Worm (Caenorhabditis elegans) whole organism, mixed stage, embryonic: Measurements from ENCODE around the gene F01F1.11.
A peak's percentile ranks its signal among the peaks of the same experiment; 100 is the strongest.

Experiments used
- M03D4.4 ChIP-seq: sonication (generic microtip); optimal IDR thresholded peaks from 2 replicates; lab custom pipeline; 2017; ENCODE audit warnings: mild to moderate bottlenecking, missing genetic modification characterization, missing compliant biosample characterization
- bed-3 ChIP-seq: fragments of 200-800 bp; sonication (Bioruptor generic); optimal IDR thresholded peaks from 3 replicates; lab custom pipeline; 2018; ENCODE audit warnings: mild to moderate bottlenecking, missing genetic modification characterization, moderate library complexity, missing compliant biosample characterization
- blmp-1 ChIP-seq: fragments of 150-350 bp; optimal IDR thresholded peaks from 2 replicates; lab custom pipeline; 2014; ENCODE audit warnings: missing biosample characterization, missing genetic modification characterization
- ceh-39 ChIP-seq: fragments of 150-350 bp; optimal IDR thresholded peaks from 2 replicates; lab custom pipeline; 2014; ENCODE audit warnings: missing biosample characterization, missing genetic modification characterization
- ceh-43 ChIP-seq: fragments of 200-800 bp; sonication (Bioruptor generic); optimal IDR thresholded peaks from 2 replicates; lab custom pipeline; 2018; ENCODE audit warnings: mild to moderate bottlenecking, missing genetic modification characterization, moderate library complexity, missing compliant biosample characterization
- ceh-83 ChIP-seq: fragments of 200-800 bp; sonication (Bioruptor generic); optimal IDR thresholded peaks from 2 replicates; lab custom pipeline; 2018; ENCODE audit warnings: mild to moderate bottlenecking, missing genetic modification characterization, missing compliant biosample characterization
- ces-1 ChIP-seq: fragments of 150-350 bp; optimal IDR thresholded peaks from 2 replicates; lab custom pipeline; 2014; ENCODE audit warnings: missing biosample characterization, missing genetic modification reagents, missing genetic modification characterization
- cnd-1 ChIP-seq: fragments of 200-800 bp; sonication (Bioruptor generic); optimal IDR thresholded peaks from 2 replicates; lab custom pipeline; 2018; ENCODE audit warnings: mild to moderate bottlenecking, missing genetic modification characterization, missing compliant biosample characterization
- elt-1 ChIP-seq: sonication (generic microtip); optimal IDR thresholded peaks from 2 replicates; lab custom pipeline; 2017; ENCODE audit warnings: missing genetic modification characterization, mild to moderate bottlenecking, missing compliant biosample characterization, antibody characterized with exemption, moderate library complexity, borderline replicate concordance; ENCODE audit not compliant: insufficient read depth
- flh-1 ChIP-seq: fragments of 200-800 bp; sonication (Bioruptor generic); optimal IDR thresholded peaks from 2 replicates; lab custom pipeline; 2018; ENCODE audit warnings: mild to moderate bottlenecking, missing genetic modification characterization, moderate library complexity, missing compliant biosample characterization
- ham-2 ChIP-seq: fragments of 200-800 bp; sonication (Bioruptor generic); optimal IDR thresholded peaks from 2 replicates; lab custom pipeline; 2018; ENCODE audit warnings: mild to moderate bottlenecking, missing genetic modification characterization, missing compliant biosample characterization
- hlh-1 ChIP-seq: fragments of 150-350 bp; optimal IDR thresholded peaks from 2 replicates; lab custom pipeline; 2014; ENCODE audit warnings: missing biosample characterization, missing genetic modification reagents, missing genetic modification characterization
- lin-13 ChIP-seq: fragments of 150-350 bp; optimal IDR thresholded peaks from 2 replicates; lab custom pipeline; 2014; ENCODE audit warnings: missing biosample characterization, missing genetic modification characterization
- lin-32 ChIP-seq: fragments of 200-800 bp; sonication (Bioruptor generic); optimal IDR thresholded peaks from 2 replicates; lab custom pipeline; 2018; ENCODE audit warnings: mild to moderate bottlenecking, missing genetic modification characterization, missing compliant biosample characterization
- lsy-2 ChIP-seq: fragments of 150-350 bp; optimal IDR thresholded peaks from 2 replicates; lab custom pipeline; 2014; ENCODE audit warnings: missing biosample characterization, missing genetic modification characterization
- mab-5 ChIP-seq: fragments of 150-350 bp; optimal IDR thresholded peaks from 2 replicates; lab custom pipeline; 2014; ENCODE audit warnings: missing biosample characterization, missing genetic modification characterization
- mep-1 ChIP-seq: fragments of 150-350 bp; optimal IDR thresholded peaks from 2 replicates; lab custom pipeline; 2017; ENCODE audit warnings: missing biosample characterization, missing genetic modification reagents, missing genetic modification characterization, inconsistent platforms
- mls-2 ChIP-seq: sonication (generic microtip); optimal IDR thresholded peaks from 2 replicates; lab custom pipeline; 2016; ENCODE audit warnings: mild to moderate bottlenecking, missing genetic modification characterization, moderate library complexity, missing compliant biosample characterization
- nhr-12 ChIP-seq: fragments of 150-350 bp; optimal IDR thresholded peaks from 2 replicates; lab custom pipeline; 2014; ENCODE audit warnings: missing biosample characterization, missing genetic modification characterization
- nhr-2 ChIP-seq: fragments of 150-350 bp; optimal IDR thresholded peaks from 2 replicates; lab custom pipeline; 2014; ENCODE audit warnings: missing biosample characterization, missing genetic modification characterization
- nhr-237 ChIP-seq: fragments of 150-350 bp; optimal IDR thresholded peaks from 2 replicates; lab custom pipeline; 2014; ENCODE audit warnings: missing biosample characterization, missing genetic modification characterization
- nhr-28 ChIP-seq: fragments of 150-350 bp; optimal IDR thresholded peaks from 2 replicates; lab custom pipeline; 2014; ENCODE audit warnings: missing biosample characterization, missing genetic modification characterization
- nhr-76 ChIP-seq: sonication (generic microtip); optimal IDR thresholded peaks from 2 replicates; lab custom pipeline; 2017; ENCODE audit warnings: missing biosample characterization, missing genetic modification characterization
- pha-4 ChIP-seq: fragments of 150-350 bp; optimal IDR thresholded peaks from 2 replicates; lab custom pipeline; 2018; ENCODE audit warnings: missing biosample characterization, missing genetic modification reagents, missing genetic modification characterization
- sem-2 ChIP-seq: fragments of 200-800 bp; sonication (Bioruptor generic); optimal IDR thresholded peaks from 2 replicates; lab custom pipeline; 2018; ENCODE audit warnings: mild to moderate bottlenecking, missing genetic modification characterization, missing compliant biosample characterization
- snpc-4 ChIP-seq: fragments of 150-350 bp; optimal IDR thresholded peaks from 2 replicates; lab custom pipeline; 2014; ENCODE audit warnings: missing biosample characterization, missing genetic modification characterization
- sptf-1 ChIP-seq: sonication (generic microtip); optimal IDR thresholded peaks from 2 replicates; lab custom pipeline; 2017; ENCODE audit warnings: mild to moderate bottlenecking, missing genetic modification characterization, moderate library complexity, missing compliant biosample characterization
- tbx-8 ChIP-seq: fragments of 200-800 bp; sonication (Bioruptor generic); optimal IDR thresholded peaks from 2 replicates; lab custom pipeline; 2018; ENCODE audit warnings: mild to moderate bottlenecking, missing genetic modification characterization, moderate library complexity, missing compliant biosample characterization
- unc-120 ChIP-seq: sonication (generic microtip); optimal IDR thresholded peaks from 2 replicates; lab custom pipeline; 2017; ENCODE audit warnings: missing genetic modification characterization, missing compliant biosample characterization; ENCODE audit not compliant: poor library complexity, severe bottlenecking
- ztf-11 ChIP-seq: fragments of 150-350 bp; optimal IDR thresholded peaks from 2 replicates; lab custom pipeline; 2014; ENCODE audit warnings: missing biosample characterization, missing genetic modification characterization

F01F1.11 gene

ce11 chrIII:5855637-5856179 lies 16.0 kb downstream of the F01F1.11 start, which contains the start of the genes cct-6 and alh-9:
Gene cct-6, minus strand, starts transcription at chrIII:5855687.
Gene alh-9, plus strand, starts transcription at chrIII:5856018.
- TF ChIP-seq pha-4 (tag; lab: Kevin White, UChicago), result peak; percentile 87
- TF ChIP-seq ztf-11 (tag; lab: Kevin White, UChicago), result no peak
- TF ChIP-seq sem-2 (GFP tag; lab: Kevin White, UChicago), result no peak
- TF ChIP-seq ceh-39, result peak; percentile 44
- TF ChIP-seq ceh-83, result no peak
- peak; percentile 75 for TF ChIP-seq nhr-237
- TF ChIP-seq nhr-2 (tag; lab: Kevin White, UChicago), result no peak
- TF ChIP-seq flh-1 (GFP tag; lab: Kevin White, UChicago), result no peak
- TF ChIP-seq cnd-1, result no peak
- TF ChIP-seq mls-2 (tag; lab: Kevin White, UChicago), result no peak
- no peak for TF ChIP-seq nhr-76 (tag; lab: Kevin White, UChicago)
- peak; percentile 60 for TF ChIP-seq lin-13 (tag; lab: Kevin White, UChicago)
- TF ChIP-seq lin-32, result no peak
- no peak for TF ChIP-seq nhr-28
- TF ChIP-seq nhr-12 (tag; lab: Kevin White, UChicago), result no peak
- no peak for TF ChIP-seq elt-1 (tag; lab: Kevin White, UChicago)
- peak; percentile 49 for TF ChIP-seq hlh-1
- TF ChIP-seq mep-1 (tag; lab: Kevin White, UChicago), result peak; percentile 89
- peak; percentile 84 for TF ChIP-seq ces-1 (GFP tag; lab: Kevin White, UChicago)
- no peak for TF ChIP-seq ham-2 (GFP tag; lab: Kevin White, UChicago)
- TF ChIP-seq lsy-2, result peak; percentile 83
- TF ChIP-seq unc-120 (tag; lab: Kevin White, UChicago), result peak; percentile 80
- no peak for TF ChIP-seq tbx-8 (GFP tag; lab: Kevin White, UChicago)

- TF ChIP-seq ces-1 (GFP tag; lab: Kevin White, UChicago) (peak; percentile 57), ceh-43 (no peak)
Measured at ce11 chrIII:5853240-5853639, 18.4 kb downstream of the F01F1.11 start, which contains the start of gene ddx-23. Gene ddx-23, minus strand, starts transcription at chrIII:5853269.

ce11 chrIII:5846412-5846811 lies 25.3 kb downstream of the F01F1.11 start:
- TF ChIP-seq nhr-2 (tag; lab: Kevin White, UChicago) (no peak), ces-1 (GFP tag; lab: Kevin White, UChicago) (peak; percentile 39)

ce11 chrIII:5845483-5845882 lies 26.2 kb downstream of the F01F1.11 start:
- TF ChIP-seq mab-5 (tag; lab: Kevin White, UChicago), result no peak
- TF ChIP-seq ces-1 (GFP tag; lab: Kevin White, UChicago), result peak; percentile 85

DNA sequence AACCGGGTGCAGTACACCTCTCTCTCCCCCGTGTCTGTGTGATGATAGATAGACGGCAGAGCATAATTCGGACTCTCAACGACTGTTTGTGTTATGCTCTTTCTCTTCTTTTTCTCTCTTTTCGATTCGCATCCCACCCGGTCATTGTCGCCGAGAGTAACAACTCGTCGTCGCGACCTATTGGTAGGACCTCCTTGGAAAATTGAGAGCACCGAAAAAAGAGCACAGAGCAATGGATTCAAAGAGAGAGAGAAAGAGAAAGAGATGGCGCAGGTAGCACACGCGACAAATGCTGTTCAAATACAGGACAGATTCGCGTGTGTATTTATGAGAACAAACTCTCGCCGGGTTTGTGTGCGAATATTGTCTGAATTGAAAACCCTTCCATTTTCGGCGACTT lies 28.0 kb downstream of the F01F1.11 start:
- TF ChIP-seq blmp-1 (tag; lab: Kevin White, UChicago) (no peak), ztf-11 (tag; lab: Kevin White, UChicago) (no peak), nhr-28 (no peak), nhr-76 (tag; lab: Kevin White, UChicago) (no peak), mab-5 (tag; lab: Kevin White, UChicago) (no peak), cnd-1 (no peak), M03D4.4 (tag; lab: Kevin White, UChicago) (no peak), snpc-4 (tag; lab: Kevin White, UChicago) (no peak), lsy-2 (no peak), bed-3 (GFP tag; lab: Kevin White, UChicago) (no peak), ceh-43 (no peak), ceh-83 (no peak), ceh-39 (no peak), nhr-2 (tag; lab: Kevin White, UChicago) (no peak), lin-32 (no peak), sem-2 (GFP tag; lab: Kevin White, UChicago) (no peak), unc-120 (tag; lab: Kevin White, UChicago) (no peak), elt-1 (tag; lab: Kevin White, UChicago) (no peak), sptf-1 (tag; lab: Kevin White, UChicago) (no peak), lin-13 (tag; lab: Kevin White, UChicago) (no peak)
- TF ChIP-seq, all 35 proteins: peak for 0
